Worm (Caenorhabditis elegans) whole organism, early embryonic: ENCODE data around the gene sto-4.

Experiments
- B0310.2 ChIP-seq: sonication (generic microtip); optimal IDR thresholded peaks from 2 replicates; lab custom pipeline; 2016; ENCODE audit warnings: mild to moderate bottlenecking, missing genetic modification characterization, missing compliant biosample characterization
- ama-1 ChIP-seq: fragments of 150-350 bp; optimal IDR thresholded peaks from 2 replicates; lab custom pipeline; 2014
- ets-7 ChIP-seq: sonication (generic microtip); optimal IDR thresholded peaks from 2 replicates; lab custom pipeline; 2016; ENCODE audit warnings: missing genotype, missing genetic modification characterization, missing compliant biosample characterization
- flt-1 ChIP-seq: fragments of 200-800 bp; sonication (Bioruptor generic); IDR thresholded peaks from 2 replicates; pipeline ENCODE4 v1.3.6; 2022; ENCODE audit warnings: missing genetic modification characterization, missing compliant biosample characterization
- hmbx-1 ChIP-seq: sonication (generic microtip); optimal IDR thresholded peaks from 2 replicates; lab custom pipeline; 2016; ENCODE audit warnings: mild to moderate bottlenecking, missing genetic modification characterization, missing compliant biosample characterization
- hnd-1 ChIP-seq: sonication (generic microtip); optimal IDR thresholded peaks from 2 replicates; lab custom pipeline; 2016; ENCODE audit warnings: missing genetic modification characterization, missing compliant biosample characterization
- pes-1 ChIP-seq: fragments of 200-800 bp; sonication (Bioruptor generic); IDR thresholded peaks from 2 replicates; pipeline ENCODE4 v1.3.6; 2022; ENCODE audit warnings: missing genetic modification reagents, missing genetic modification characterization, missing compliant biosample characterization
- sea-1 ChIP-seq: fragments of 200-800 bp; sonication (Bioruptor generic); conservative IDR thresholded peaks from 2 replicates; pipeline ENCODE4 v1.3.6; 2022; ENCODE audit warnings: missing genetic modification characterization, missing compliant biosample characterization
- tbx-11 ChIP-seq: fragments of 200-800 bp; sonication (Bioruptor generic); IDR thresholded peaks from 2 replicates; pipeline ENCODE4 v1.3.6; 2022; ENCODE audit warnings: missing genetic modification characterization, missing compliant biosample characterization

- no peak for TF ChIP-seq ets-7 (tag; lab: Kevin White, UChicago)
- TF ChIP-seq sea-1 (GFP tag; lab: Robert Waterston, UW), result no peak
- TF ChIP-seq ama-1, result no peak
- no peak for TF ChIP-seq flt-1
- TF ChIP-seq hmbx-1 (tag; lab: Kevin White, UChicago), result no peak
- TF ChIP-seq tbx-11 (GFP tag; lab: Robert Waterston, UW), result no peak
- TF ChIP-seq pes-1 (GFP tag; lab: Robert Waterston, UW), result no peak
- TF ChIP-seq B0310.2 (tag; lab: Kevin White, UChicago), result no peak
- no peak for TF ChIP-seq hnd-1 (tag; lab: Kevin White, UChicago)
Measured at ce11 chrX:11679211-11679977, 35.5 kb downstream of the sto-4 start.
